Fruit fly (Drosophila melanogaster): Measurements from ENCODE around the gene CG1090.

CG1090 gene

DNA sequence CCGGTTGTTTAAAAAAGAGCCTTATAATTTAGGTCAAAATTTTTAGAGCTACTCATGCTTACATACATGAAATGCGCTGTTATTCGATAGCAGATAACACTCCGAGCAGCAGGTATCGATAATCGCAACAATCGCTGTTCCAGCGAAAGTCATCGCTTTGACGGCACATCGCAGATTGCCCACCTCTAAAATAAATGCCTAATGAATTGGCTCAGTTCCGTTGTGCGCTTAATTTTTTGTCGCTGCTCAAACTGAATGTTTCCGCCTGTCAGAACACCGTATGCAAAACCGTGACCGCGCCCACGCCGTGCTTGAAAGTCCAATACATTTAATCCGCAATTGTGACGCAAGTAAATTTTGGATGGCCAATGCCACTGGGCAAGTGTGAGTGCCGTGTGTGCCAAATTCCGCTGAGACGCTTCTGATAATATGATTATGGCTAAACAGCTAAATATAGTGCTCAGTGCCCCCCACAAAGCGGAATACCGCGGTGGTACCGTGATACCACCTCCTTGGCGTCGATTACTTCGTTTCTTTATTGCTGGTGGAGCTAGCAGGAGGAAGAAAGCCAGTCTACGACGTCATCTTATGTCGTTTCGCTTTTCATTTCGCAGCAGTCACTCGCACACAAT is 40.1 kb upstream of the CG1090 start, which contains the start of gene CG9795 (continued):
- TF ChIP-seq CG7372 (GFP tag; IDR thresholded peaks at IDR 0.05) (no peak), Deaf1 (tag; optimal IDR thresholded peaks at IDR 0.05) (no peak), CG10979 (tag; optimal IDR thresholded peaks at IDR 0.05) (peak; percentile 28), nom (GFP tag; optimal IDR thresholded peaks at IDR 0.05) (peak; percentile 56), CG13624 (GFP tag; optimal IDR thresholded peaks at IDR 0.05) (peak; percentile 18), danr (GFP tag; IDR thresholded peaks at IDR 0.05) (no peak), CG1602 (GFP tag; optimal IDR thresholded peaks at IDR 0.05) (no peak), CG6683 (GFP tag; optimal IDR thresholded peaks at IDR 0.05) (peak; percentile 26), CG16815 (GFP tag; optimal IDR thresholded peaks at IDR 0.05) (no peak), chif (GFP tag; optimal IDR thresholded peaks at IDR 0.05) (no peak), rib (GFP tag; IDR thresholded peaks at IDR 0.05) (no peak), unc-4 (GFP tag; IDR thresholded peaks at IDR 0.05; ENCODE audit: partially characterized antibody) (peak; percentile 88), CG6175 (GFP tag; IDR thresholded peaks at IDR 0.05) (no peak), PHDP (tag; optimal IDR thresholded peaks at IDR 0.05) (no peak), Meics (GFP tag; optimal IDR thresholded peaks at IDR 0.05) (peak; percentile 37), Pdp1 (GFP tag; optimal IDR thresholded peaks at IDR 0.05) (no peak), Xbp1 (GFP tag; optimal IDR thresholded peaks at IDR 0.05) (peak; percentile 16), Ets97D (GFP tag; optimal IDR thresholded peaks at IDR 0.05) (peak; percentile 75), Eip74EF (GFP tag; optimal IDR thresholded peaks at IDR 0.05) (peak in 1 of 2 experiments; percentile 49), org-1 (GFP tag; optimal IDR thresholded peaks at IDR 0.05) (no peak), CG9817 (tag; optimal IDR thresholded peaks at IDR 0.05) (no peak), ro (GFP tag; IDR thresholded peaks at IDR 0.05) (no peak), Med (GFP tag) (peak; percentile 91), zen (tag; optimal IDR thresholded peaks at IDR 0.05) (peak; percentile 42), CG12236 (GFP tag; optimal IDR thresholded peaks at IDR 0.05) (no peak), CG33557 (GFP tag; optimal IDR thresholded peaks at IDR 0.05) (no peak), Scr (GFP tag; IDR thresholded peaks at IDR 0.05; ENCODE audit: partially characterized antibody) (peak; percentile 85), Camta (GFP tag; optimal IDR thresholded peaks at IDR 0.05) (no peak), Nf-YC (tag; optimal IDR thresholded peaks at IDR 0.05) (peak; percentile 42), Bteb2 (GFP tag; optimal IDR thresholded peaks at IDR 0.05) (no peak), NfI (GFP tag; optimal IDR thresholded peaks at IDR 0.05) (no peak), gcm (GFP tag; optimal IDR thresholded peaks at IDR 0.05) (no peak), MTF-1 (GFP tag; optimal IDR thresholded peaks at IDR 0.05; ENCODE audit: borderline replicate concordance) (no peak), emc (GFP tag; optimal IDR thresholded peaks at IDR 0.05) (no peak), dimm (GFP tag; IDR thresholded peaks at IDR 0.05) (no peak), D19A (tag; optimal IDR thresholded peaks at IDR 0.05) (no peak), lbe (GFP tag; optimal IDR thresholded peaks at IDR 0.05) (no peak), repo (GFP tag; optimal IDR thresholded peaks at IDR 0.05) (peak; percentile 34), CG9727 (GFP tag; optimal IDR thresholded peaks at IDR 0.05) (no peak), CG9876 (GFP tag; optimal IDR thresholded peaks at IDR 0.05) (no peak), maf-S (GFP tag; optimal IDR thresholded peaks at IDR 0.05) (peak; percentile 31), vnd (GFP tag; IDR thresholded peaks at IDR 0.05; ENCODE audit: partially characterized antibody) (peak; percentile 88), insv (GFP tag; optimal IDR thresholded peaks at IDR 0.05) (no peak), CG10366 (GFP tag; IDR thresholded peaks at IDR 0.05) (no peak), grau (tag; optimal IDR thresholded peaks at IDR 0.05) (no peak), CG12659 (GFP tag; optimal IDR thresholded peaks at IDR 0.05) (peak; percentile 76), lmd (GFP tag; IDR thresholded peaks at IDR 0.05) (peak; percentile 11; the same call in 1 of the 2 replicates), CG1792 (GFP tag; optimal IDR thresholded peaks at IDR 0.05) (no peak), CG14014 (GFP tag; IDR thresholded peaks at IDR 0.05) (no peak), CG4424 (GFP tag; optimal IDR thresholded peaks at IDR 0.05) (peak; percentile 4)

All from whole organism, embryonic.